Worm (Caenorhabditis elegans) whole organism, midembryonic: ENCODE data around the gene pacs-1.

Experiments used
- T22C8.4 ChIP-seq: fragments of 200-800 bp; sonication (Bioruptor generic); IDR thresholded peaks from 2 replicates; pipeline ENCODE4 v1.3.6; 2022; ENCODE audit warnings: missing genetic modification characterization, missing compliant biosample characterization
- cog-1 ChIP-seq: sonication (generic microtip); optimal IDR thresholded peaks from 2 replicates; lab custom pipeline; 2016; ENCODE audit warnings: missing genetic modification characterization, missing compliant biosample characterization
- flt-1 ChIP-seq: fragments of 200-800 bp; sonication (Bioruptor generic); IDR thresholded peaks from 2 replicates; pipeline ENCODE4 v1.3.6; 2022; ENCODE audit warnings: missing genetic modification characterization, missing compliant biosample characterization
- klf-2 ChIP-seq: fragments of 200-800 bp; sonication (Bioruptor generic); conservative IDR thresholded peaks from 2 replicates; pipeline ENCODE4 v1.3.6; 2022; ENCODE audit warnings: missing genetic modification reagents, missing genetic modification characterization, missing compliant biosample characterization
- med-1 ChIP-seq: sonication (generic microtip); optimal IDR thresholded peaks from 2 replicates; lab custom pipeline; 2017; ENCODE audit warnings: missing genetic modification characterization, mild to moderate bottlenecking, missing compliant biosample characterization, antibody characterized with exemption, missing genetic modification reagents; ENCODE audit not compliant: insufficient read depth
- tab-1 ChIP-seq: fragments of 200-800 bp; sonication (Bioruptor generic); IDR thresholded peaks from 2 replicates; pipeline ENCODE4 v1.3.6; 2022; ENCODE audit warnings: missing genetic modification characterization, missing compliant biosample characterization
- ztf-23 ChIP-seq: fragments of 200-800 bp; sonication (Bioruptor generic); IDR thresholded peaks from 2 replicates; pipeline ENCODE4 v1.3.6; 2022; ENCODE audit warnings: missing genetic modification reagents, missing genetic modification characterization, missing compliant biosample characterization
- ztf-29 ChIP-seq: fragments of 200-800 bp; sonication (Bioruptor generic); IDR thresholded peaks from 2 replicates; pipeline ENCODE4 v1.3.6; 2022; ENCODE audit warnings: missing genetic modification reagents, missing genetic modification characterization, missing compliant biosample characterization

- no peak for TF ChIP-seq flt-1 (GFP tag; lab: Robert Waterston, UW)
- TF ChIP-seq T22C8.4 (GFP tag; lab: Robert Waterston, UW) = no peak
- TF ChIP-seq ztf-23 (GFP tag; lab: Robert Waterston, UW) = no peak
- no peak for TF ChIP-seq tab-1 (GFP tag; lab: Robert Waterston, UW)
- no peak for TF ChIP-seq ztf-29 (GFP tag; lab: Robert Waterston, UW)
- no peak for TF ChIP-seq klf-2
- no peak for TF ChIP-seq cog-1 (tag; lab: Kevin White, UChicago)
- no peak for TF ChIP-seq med-1 (GFP tag; lab: Kevin White, UChicago)
Measured at ce11 chrV:9243171-9243996, 26.3 kb upstream of the pacs-1 start, which contains the start of gene glo-4.
